Fruit fly (Drosophila melanogaster): ENCODE measurements around the gene CG15422.

- TF ChIP-seq CG8478 (optimal IDR thresholded peaks at IDR 0.05) (no peak), CTCF (optimal IDR thresholded peaks at IDR 0.05) (no peak)
Measured at dm6 chr2L:4005741-4006140, 957 bp downstream of the CG15422 start, which contains the start of gene CG15423.
